Fruit fly (Drosophila melanogaster): Measurements from ENCODE around the gene AnxB9.

Gene AnxB9

DNA sequence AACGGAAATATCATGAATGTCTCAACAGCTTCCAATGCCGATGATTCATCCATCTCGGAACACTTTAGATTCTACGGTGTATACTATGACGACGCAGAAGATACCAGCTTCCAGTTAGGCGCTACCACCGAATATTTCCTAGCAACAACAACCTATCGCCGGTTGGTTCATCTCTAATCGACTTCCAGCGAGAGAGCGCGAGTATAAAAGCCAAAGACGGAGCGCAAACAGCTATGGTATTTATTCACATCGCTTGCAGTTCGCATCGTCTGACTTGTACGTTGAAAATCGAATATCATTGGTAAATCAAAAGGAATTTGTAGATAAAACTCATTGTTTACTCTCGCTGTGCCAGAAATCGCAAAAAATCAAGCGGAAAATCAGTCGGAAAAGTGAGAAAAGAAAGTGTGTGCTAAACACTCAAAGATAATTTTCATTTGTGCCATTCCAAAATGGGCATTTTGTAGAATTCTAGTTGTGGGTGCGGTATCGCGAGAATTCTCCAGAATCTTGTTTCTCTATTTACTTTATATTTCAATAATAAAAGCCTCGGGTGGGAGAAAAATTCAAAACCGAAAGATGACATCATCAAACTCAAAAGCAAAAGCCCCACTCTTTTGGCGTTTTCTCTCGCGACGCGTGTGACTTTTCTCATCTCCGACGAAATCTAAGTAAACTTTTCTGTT, at the start of gene AnxB9:
TSS of gene AnxB9 (plus strand) at position 232 of the 686 bp plus-strand sequence.
- peak; percentile 66 for TF ChIP-seq CG17801 (GFP tag; optimal IDR thresholded peaks at IDR 0.05; ENCODE audit: partially characterized antibody)

DNA sequence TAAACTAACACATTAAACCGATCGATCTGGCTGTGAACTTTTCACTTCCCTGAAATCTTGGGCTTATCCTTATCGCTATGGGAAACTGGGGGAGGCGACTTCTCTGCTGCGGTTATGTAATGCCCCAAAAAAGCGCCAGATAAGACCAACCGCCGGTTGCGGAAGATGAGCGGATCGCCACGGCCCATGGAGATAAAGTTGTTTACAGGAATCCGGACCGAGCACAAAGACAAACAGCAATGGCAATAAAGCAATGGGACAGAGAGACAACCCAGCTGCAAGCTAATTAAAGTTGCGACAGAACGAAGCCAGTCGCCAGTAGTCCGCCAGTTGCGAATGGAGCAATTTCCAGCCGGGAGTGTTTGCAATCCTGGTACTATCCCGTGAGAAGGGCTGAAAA, 49.4 kb upstream of the AnxB9 start, which contains the start of gene CG5697:
TSS of gene CG5697 (plus strand) at position 314 of the 400 bp plus-strand sequence.
- no peak for TF ChIP-seq CG17801 (GFP tag; optimal IDR thresholded peaks at IDR 0.05; ENCODE audit: partially characterized antibody)

DNA sequence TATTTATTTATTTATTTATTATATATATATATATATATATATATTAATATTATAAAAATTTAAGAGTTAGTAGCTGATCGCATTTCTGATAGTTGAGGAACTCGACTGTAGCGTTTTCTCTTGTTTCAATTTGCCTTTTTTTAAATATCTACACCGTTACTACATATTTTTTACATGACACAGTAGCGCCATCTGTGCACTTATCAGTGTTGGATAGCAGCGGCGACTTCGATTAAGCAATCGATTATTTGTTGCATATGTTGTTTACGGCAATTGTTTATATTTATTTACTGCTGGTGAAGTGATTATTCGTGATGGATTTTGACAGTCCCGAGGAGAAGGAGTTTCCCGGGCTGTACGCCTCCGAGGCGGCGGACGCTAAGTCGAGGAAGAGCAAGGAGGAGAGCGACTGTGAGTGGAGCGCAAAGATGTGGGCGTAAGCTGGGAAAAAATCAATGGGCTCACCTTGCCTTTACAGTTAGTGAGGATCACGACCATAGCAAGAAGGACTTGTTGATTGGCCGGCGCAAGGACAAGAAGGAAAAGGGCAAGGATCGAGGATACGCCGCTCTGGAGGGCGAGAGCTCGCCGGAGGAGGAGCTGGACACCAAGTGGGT, 47.5 kb upstream of the AnxB9 start, which contains the start of gene Rlip:
TSS of gene Rlip (plus strand) at position 221 of the 617 bp plus-strand sequence.
- peak; percentile 69 for TF ChIP-seq CG17801 (GFP tag; optimal IDR thresholded peaks at IDR 0.05; ENCODE audit: partially characterized antibody)

DNA sequence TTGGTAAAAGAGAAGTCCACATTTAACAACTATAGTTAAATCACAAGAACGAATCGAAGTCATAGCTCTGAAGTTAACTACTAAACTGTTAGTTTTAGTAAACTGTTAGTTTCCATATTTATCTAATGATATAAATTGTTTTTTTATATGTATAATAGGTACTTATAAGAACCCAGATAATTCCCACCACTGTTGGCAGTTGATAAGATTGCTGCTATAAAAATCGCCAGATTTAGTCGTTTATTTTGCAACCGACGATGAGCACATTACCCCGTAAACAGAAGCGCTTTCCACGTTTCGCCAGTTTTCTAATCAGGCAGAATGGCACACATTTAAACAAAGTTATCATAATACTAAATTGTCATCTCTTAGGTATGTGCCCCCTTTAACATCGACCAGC, 46.0 kb upstream of the AnxB9 start:
- TF ChIP-seq CG17801 (GFP tag; optimal IDR thresholded peaks at IDR 0.05; ENCODE audit: partially characterized antibody) = no peak

DNA sequence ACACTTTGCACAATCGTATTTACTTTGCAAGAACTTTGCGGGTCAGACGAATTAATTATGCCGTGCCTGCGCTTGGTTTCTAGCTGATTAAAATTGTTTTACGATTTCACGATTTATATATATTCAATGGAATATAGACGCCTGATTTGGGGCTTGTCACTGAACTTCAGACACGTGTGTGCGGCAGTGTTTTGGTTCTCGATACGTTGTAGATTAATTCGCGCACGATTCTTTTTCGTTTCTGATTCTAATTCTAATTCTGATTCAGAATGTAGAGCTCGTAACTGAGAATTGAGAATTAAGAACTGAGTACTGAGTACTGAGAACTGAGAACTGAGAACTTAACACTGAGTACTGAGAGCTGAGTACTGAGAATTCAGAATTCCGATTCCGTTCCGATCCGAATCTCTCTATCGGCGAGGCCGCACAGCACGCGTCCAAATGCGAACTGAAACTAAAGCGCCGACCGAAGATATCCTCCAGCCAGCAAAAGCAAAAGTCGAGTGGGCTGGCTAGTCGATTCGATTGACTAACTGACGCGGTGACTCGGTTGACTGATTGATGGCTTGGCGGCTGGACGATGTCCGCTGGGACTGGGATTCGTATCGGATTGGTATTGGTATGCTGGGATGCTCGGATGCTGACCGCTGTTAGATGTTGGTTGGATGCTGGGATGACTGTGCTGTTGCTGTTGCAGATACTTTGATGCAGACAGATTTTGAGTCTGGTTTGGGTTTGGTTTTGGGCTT, 42.1 kb upstream of the AnxB9 start:
- TF ChIP-seq CG17801 (GFP tag; optimal IDR thresholded peaks at IDR 0.05; ENCODE audit: partially characterized antibody) = no peak

DNA sequence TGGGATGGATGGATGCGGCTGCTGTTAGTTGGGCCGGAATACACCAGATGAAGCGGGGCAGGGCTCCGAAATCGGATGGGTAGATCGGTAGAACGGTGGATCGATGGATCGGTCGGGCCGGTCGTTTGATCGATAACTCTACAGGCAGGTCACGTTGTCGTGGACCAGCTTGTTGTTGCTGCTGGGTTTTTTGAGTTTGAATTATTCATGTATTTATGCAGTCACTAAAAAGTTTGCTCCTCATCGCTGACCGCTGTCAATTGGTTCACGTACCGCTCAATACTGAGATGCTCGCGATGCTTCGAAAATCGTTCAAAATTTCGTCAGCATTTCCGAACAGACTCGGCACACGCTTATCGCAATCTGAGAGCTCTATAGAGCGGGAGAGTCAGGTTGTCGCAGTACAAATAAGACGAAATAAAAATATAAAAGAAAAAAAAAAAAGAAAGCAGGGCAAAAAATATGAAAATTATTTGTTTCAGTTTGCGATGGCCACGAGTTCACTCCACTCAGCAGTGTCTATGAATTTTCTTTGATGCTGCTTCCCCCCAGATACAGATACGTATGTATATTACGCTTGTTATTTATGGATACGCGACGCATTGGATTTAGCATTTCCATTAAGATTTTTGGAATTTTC, 41.0 kb upstream of the AnxB9 start, which contains the start of gene peg:
TSS of gene peg (minus strand) at position 262 of the 640 bp plus-strand sequence.
- no peak for TF ChIP-seq CG17801 (GFP tag; optimal IDR thresholded peaks at IDR 0.05; ENCODE audit: partially characterized antibody)

DNA sequence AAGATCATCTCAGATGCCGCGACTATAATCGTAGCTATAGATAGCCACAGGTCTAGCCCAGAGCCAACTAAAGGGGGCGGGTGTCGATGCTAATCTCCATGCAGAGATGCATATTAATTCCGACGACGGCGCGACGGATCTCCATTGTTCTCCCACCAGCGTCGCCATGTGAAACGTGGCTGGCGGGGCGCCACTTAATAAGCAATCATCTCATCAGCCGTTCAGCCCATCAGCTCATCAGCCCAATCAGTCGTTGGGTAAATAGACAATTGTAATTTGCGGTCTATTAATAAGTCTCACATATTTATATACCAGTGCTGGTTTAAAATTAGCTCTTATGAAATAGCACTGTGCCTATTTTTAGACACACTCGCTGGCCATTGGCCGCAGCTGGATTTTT, 39.5 kb upstream of the AnxB9 start:
- TF ChIP-seq CG17801 (GFP tag; optimal IDR thresholded peaks at IDR 0.05; ENCODE audit: partially characterized antibody) = no peak

DNA sequence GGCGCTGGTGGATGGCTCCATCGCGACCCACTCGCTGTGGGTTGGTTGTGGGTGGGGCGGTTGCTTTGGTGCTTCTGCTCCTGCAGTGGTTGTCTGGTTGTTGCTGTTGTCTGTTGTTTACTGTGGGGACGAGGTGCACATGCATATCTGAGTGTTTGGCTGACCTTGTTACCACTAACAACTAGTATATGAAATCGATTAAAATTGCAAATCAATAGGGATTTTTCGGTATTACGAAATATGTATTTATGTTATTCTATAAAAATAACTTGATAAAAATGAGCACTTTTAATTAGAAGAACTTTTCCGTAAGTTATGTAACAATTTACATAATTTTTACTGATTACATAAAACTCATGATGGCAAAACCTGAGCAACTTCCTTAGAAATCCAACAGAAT, 22.6 kb upstream of the AnxB9 start, which contains the start of gene Dhc93AB:
TSS of gene Dhc93AB (minus strand) at position 101 of the 400 bp plus-strand sequence.
- TF ChIP-seq CG17801 (GFP tag; optimal IDR thresholded peaks at IDR 0.05; ENCODE audit: partially characterized antibody) = no peak

DNA sequence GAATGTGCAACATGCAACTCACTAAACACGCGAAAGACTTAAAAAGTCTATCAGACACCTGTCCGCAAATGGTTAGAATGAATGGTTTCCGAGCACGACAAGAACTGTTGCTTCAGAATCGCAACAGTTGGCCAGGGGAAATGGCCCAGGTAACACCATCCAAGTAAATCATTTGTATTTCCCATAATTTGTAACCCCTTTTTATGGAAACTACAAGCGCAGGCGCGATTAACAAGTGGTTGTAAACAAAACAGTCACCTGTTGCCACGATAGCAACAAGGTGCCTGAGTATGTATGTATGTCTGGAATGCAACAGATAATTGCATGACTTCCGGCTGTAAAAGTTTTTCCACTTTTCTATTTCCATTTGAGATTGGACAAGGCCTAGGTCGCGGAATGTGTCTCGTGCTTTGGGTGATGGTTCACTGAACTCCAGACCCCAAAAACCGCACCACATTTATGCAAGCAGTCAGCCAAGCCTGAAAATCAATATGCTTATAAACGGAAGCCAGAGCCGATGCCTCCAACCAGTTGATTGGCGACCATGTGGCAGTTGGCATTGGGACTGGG, 21.4 kb upstream of the AnxB9 start, which contains the start of gene CG12278:
TSS of gene CG12278 (plus strand) at position 520 of the 570 bp plus-strand sequence.
- TF ChIP-seq CG17801 (GFP tag; optimal IDR thresholded peaks at IDR 0.05; ENCODE audit: partially characterized antibody) = no peak

DNA sequence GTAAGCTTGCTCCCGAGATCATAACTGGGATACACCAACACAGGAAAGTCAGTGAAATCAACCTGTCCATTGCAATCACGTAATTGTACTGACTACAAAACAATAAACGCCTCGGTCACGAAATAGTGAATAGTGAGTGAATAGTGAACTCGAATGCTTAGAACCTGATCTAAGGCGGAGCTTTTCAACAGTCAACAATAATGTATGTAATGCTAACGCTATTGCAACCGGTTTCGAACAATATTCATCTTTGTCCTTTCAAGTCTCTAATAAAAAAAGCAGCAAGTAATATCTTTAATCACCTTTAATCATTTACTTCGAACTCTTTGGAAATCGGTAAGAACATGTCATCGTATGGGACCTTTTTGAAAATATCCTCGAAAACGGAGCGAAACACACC, 19.3 kb upstream of the AnxB9 start, which contains the start of gene CG31189:
TSS of gene CG31189 (minus strand) at position 101 of the 400 bp plus-strand sequence.
- no peak for TF ChIP-seq CG17801 (GFP tag; optimal IDR thresholded peaks at IDR 0.05; ENCODE audit: partially characterized antibody)

DNA sequence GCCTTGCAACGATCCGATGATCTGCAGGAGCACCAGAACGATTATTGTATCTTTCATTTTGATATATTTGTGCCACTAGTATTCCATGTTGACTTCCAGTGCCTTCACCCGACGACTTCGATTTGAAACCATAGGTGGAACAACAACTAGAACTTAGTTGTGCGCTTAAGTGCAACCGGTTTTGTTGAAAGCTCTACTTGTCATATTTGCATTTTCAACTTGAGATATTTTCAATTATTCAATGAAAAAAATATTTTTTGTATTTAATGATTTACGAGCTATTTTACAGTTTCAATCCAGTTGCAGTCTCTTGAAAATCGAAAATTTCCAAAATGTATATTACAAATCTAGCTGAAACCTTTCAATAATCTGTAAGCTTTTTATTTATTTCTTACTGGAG, 18.1 kb upstream of the AnxB9 start, which contains the start of gene CG31207:
TSS of gene CG31207 (minus strand) at position 101 of the 400 bp plus-strand sequence.
- TF ChIP-seq CG17801 (GFP tag; optimal IDR thresholded peaks at IDR 0.05; ENCODE audit: partially characterized antibody) = no peak

DNA sequence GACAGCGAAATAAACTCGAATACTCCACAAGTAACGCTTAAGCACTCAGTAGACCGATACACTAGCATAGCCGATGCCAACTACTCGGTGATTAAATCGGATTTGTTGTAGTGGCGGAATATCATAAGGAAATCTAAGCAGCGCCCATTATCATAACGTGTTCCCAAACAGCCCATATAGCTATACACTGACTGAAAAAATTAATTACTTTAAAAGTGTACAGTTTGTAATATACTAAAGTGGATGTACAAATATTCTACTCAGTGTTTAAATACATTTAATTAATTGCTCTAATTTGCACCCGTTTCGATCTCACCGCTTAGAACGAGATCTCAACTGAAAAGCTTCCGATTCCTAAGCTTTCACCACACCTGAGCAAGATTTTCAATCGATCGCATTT, 16.3 kb upstream of the AnxB9 start, which contains the start of gene CG7079:
TSS of gene CG7079 (minus strand) at position 101 of the 400 bp plus-strand sequence.
- TF ChIP-seq CG17801 (GFP tag; optimal IDR thresholded peaks at IDR 0.05; ENCODE audit: partially characterized antibody) = no peak

DNA sequence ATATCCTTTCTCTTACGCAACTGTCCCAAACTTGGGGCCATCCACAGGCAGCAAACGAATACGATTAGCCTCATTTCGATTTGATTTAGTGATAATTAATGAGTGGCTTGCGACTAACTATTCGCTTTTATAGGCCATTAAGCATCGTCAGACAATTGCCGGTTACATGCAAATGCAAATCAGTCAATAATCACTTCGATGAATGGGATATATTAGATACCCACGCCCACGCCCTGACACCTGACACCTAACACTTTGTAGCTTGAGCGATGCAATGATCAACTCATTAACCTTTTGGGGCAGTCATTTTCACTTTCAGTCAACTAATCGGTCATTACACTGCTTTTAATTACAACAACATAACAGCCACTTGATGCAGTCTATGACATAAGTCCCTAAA, 14.2 kb upstream of the AnxB9 start, which contains the start of gene Jhbp15:
TSS of gene Jhbp15 (minus strand) at position 101 of the 400 bp plus-strand sequence.
- TF ChIP-seq CG17801 (GFP tag; optimal IDR thresholded peaks at IDR 0.05; ENCODE audit: partially characterized antibody) = no peak

DNA sequence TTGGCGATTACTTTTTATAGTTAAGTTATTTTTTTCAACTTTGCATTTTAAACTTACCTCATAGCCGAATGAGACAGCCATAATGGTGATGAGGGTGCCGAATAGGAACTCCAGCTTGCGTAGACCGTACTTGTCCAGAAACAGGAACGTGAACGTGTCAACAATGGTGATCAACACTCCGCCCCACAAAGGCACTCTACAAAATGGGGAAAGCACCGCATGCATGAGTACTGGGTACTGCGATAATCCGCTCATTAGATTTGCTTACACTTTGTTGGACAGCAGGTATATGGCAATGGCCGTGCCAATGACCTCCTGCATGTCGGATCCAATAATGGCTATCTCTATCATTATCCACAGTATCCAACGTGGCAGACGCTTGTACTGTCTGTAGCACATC, 7.5 kb upstream of the AnxB9 start:
- TF ChIP-seq CG17801 (GFP tag; optimal IDR thresholded peaks at IDR 0.05; ENCODE audit: partially characterized antibody) = no peak
